Fruit fly (Drosophila melanogaster) whole organism, larva: ENCODE measurements around the gene CG6041.

Experiments
- noc ChIP-seq: fragments of 200-800 bp; sonication (Bioruptor generic); optimal IDR thresholded peaks from 3 replicates; lab custom pipeline; 2019; ENCODE audit warnings: missing biosample characterization, mild to moderate bottlenecking, missing genetic modification characterization, moderate library complexity

CG6041 gene

DNA sequence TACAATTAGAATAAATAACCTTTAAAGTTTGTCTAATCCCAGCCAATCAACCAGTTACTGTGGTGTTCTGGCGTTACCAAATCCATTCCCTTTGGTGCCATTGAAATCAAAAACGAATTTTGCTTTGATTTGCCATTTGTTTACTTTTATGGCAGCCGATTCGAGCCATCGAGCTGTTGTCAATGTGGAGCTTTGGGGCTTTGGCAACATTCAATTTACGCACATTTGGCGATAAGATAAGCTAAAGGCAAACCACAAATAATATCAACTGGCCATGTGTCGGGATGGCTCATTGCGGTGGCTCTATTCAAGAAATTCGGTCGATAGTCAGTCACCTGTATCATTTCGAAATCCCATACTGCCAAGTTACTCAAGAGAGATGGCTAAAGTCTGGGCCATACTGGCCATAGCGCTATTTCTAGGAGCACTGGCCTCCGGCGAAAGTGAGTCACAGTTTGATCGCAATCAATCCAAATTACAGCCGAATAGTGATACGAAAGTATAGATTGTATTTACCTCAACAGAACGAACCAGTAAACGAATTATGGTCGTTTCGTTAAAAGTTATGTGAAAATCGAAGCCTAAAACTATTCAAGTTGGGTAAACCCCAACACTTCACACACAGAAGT lies at the start of gene CG6041:
Gene CG6041, plus strand, starts transcription at position 291 of the 629 bp plus-strand sequence.
- TF ChIP-seq noc = peak; percentile 30

DNA sequence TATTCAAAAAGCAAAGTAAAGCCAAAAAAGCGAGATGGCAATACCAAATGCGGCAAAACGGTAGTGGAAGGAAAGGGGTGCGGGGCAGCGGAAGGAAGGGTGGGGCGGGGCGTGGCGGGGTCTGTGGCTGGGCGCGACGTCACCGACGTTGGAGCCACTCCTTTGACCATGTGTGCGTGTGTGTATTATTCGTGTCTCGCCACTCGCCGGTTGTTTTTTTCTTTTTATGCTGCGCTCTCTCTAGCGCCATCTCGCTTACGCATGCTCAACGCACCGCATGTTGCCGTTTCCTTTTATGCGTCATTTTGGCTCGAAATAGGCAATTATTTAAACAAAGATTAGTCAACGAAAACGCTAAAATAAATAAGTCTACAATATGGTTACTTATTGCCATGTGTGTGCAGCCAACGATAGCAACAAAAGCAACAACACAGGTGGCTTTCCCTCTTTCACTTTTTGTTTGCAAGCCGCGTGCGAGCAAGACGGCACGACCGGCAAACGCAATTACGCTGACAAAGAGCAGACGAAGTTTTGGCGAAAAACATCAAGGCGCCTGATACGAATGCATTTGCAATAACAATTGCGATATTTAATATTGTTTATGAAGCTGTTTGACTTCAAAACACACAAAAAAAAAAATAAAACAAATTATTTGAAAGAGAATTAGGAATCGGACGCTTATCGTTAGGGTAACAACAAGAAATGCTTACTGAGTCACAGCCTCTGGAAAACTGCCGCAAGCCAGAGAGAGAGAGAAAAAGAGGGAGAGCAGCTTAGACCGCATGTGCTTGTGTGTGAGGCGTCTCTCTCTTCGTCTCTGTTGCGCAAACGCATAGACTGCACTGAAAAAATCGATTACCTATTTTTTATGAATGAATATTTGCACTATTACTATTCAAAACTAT lies 48.5 kb upstream of the CG6041 start:
- peak; percentile 16 for TF ChIP-seq noc

DNA sequence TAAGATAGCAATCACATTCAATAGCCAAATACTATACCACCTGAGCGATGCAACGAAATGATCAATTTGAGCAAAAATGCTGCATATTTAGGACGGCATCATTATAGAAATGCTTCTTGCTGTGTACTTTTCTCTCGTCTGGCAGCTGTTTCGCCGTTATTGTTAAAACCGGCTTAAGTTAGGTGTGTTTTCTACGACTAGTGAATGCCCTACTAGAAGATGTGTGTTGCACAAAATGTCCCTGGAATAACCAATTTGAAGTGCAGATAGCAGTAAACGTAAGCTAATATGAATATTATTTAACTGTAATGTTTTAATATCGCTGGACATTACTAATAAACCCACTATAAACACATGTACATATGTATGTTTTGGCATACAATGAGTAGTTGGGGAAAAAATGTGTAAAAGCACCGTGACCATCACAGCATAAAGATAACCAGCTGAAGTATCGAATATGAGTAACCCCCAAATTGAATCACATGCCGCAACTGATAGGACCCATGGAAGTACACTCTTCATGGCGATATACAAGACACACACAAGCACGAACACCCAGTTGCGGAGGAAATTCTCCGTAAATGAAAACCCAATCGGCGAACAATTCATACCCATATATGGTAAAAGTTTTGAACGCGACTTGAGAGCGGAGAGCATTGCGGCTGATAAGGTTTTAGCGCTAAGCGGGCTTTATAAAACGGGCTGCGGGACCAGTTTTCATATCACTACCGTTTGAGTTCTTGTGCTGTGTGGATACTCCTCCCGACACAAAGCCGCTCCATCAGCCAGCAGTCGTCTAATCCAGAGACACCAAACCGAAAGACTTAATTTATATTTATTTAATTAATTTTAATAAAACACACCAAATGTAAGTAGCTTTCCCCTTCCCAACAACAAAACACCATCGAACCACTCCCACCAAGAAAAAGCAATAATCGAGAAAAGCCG lies 47.5 kb upstream of the CG6041 start, which contains the start of gene Act5C:
Gene Act5C, plus strand, starts transcription at position 716 of the 948 bp plus-strand sequence.
- peak; percentile 84 for TF ChIP-seq noc

DNA sequence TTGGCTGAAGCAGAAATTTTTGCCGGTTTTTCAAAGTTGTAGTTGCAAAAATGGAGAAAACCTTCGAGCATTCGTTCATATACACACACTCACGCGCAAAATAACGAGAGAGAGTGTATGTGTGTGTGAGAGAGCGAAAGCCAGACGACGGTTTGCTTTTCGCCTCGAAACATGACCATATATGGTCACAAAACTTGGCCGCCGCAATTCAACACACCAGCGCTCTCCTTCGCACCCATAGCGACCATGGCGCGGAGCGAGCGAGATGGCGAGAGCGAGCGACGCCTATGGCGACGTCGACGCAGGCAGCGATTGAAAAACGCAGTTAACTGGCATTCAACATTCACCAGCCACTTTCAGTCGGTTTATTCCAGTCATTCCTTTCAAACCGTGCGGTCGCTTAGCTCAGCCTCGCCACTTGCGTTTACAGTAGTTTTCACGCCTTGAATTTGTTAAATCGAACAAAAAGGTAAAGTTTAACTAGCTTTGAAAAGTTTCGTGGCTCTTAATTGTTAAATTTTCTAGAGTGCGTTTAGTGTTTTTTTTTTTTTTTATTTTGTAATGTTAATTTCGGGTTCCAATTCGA lies 46.2 kb upstream of the CG6041 start:
- peak; percentile 54 for TF ChIP-seq noc

DNA sequence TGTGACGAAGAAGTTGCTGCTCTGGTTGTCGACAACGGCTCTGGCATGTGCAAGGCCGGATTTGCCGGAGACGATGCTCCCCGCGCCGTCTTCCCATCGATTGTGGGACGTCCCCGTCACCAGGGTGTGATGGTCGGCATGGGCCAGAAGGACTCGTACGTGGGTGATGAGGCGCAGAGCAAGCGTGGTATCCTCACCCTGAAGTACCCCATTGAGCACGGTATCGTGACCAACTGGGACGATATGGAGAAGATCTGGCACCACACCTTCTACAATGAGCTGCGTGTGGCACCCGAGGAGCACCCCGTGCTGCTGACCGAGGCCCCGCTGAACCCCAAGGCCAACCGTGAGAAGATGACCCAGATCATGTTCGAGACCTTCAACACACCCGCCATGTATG lies 45.3 kb upstream of the CG6041 start:
- no peak for TF ChIP-seq noc

DNA sequence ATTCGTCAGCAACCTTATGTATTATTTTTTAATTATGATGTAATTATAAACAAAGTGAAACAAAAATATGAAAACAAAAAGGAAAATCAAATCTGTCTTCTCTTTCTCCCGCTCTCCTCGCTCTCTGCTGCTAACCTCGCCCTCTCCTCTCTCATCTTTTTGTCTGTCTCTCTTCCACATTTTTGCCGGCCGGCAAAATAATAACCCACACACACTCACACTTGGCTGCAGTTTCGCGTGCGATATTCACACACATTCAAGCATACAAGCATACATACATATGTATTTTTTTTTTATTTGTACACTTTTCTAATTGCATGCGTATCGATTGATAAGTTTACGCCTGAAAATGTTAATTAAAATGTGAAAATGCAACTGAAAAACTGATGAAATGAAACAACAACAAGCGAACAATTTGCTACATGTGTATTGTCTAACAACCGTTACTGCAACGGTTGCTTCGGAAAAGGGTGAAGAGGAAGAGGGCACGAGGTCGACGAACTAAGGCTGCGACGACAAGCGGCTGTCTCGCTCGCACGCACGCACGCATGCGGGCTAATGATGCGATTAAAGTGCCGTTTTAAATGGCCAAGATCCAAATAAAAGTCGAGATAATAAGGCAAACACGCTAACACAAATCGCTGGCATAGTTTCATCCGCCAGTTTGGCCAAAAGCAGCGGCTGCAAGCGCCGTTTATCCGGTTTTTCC lies 43.4 kb upstream of the CG6041 start:
- no peak for TF ChIP-seq noc

DNA sequence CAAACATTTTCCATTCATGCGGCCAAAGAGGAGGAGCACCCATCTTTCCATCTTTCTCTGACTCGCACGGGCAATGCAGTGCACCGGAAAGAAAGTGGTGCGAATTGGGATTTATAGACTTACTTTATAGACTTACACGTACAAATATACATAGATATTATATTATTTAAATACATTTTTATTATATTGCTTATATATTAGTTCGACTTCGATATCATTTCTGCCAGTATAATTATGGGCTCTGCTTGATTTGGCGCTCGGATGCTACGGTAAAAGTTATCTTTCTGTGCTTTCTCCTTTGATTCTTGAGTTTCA lies 42.9 kb upstream of the CG6041 start:
- no peak for TF ChIP-seq noc

DNA sequence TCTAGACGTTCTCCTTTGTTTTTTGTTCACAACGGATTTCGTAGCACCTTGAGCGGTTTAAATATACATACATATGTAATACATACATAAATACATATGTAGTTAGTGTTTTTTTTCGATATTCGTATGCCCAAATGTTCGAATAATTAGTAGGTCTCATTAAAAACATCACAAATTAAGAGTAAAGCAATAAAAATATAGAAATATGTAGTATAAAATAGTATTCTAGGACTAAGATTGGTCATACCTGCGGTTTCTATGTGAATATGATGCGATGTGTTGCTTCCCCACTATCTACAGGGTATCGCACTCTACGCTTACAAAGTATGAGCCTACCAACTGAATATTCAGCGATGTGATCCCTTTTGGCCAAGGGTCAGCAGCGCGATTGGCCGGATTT lies 42.5 kb upstream of the CG6041 start, which contains the start of gene CG4020:
Gene CG4020, plus strand, starts transcription at position 301 of the 400 bp plus-strand sequence.
- TF ChIP-seq noc = no peak

DNA sequence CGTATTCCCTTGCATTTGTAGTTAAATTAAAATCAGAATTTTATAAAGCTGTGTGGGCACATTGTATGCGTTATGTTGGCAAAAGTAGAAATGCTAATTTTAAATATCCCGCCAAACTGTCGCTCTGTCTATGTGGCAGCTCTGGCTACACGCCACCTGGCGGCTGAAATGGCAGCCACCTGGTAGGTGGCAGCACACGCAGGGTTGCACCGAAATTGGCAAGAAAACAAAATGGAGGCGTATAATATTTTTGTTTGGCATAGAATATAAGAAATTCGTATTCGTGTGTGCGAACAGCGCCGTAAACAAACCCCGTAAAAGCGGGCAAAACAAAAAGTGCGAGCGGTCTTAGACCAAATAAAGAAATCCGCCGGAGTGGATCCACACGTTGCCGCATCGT lies 40.0 kb upstream of the CG6041 start, which contains the start of gene CG12236:
Gene CG12236, plus strand, starts transcription at position 220 of the 400 bp plus-strand sequence.
- peak; percentile 13 for TF ChIP-seq noc

DNA sequence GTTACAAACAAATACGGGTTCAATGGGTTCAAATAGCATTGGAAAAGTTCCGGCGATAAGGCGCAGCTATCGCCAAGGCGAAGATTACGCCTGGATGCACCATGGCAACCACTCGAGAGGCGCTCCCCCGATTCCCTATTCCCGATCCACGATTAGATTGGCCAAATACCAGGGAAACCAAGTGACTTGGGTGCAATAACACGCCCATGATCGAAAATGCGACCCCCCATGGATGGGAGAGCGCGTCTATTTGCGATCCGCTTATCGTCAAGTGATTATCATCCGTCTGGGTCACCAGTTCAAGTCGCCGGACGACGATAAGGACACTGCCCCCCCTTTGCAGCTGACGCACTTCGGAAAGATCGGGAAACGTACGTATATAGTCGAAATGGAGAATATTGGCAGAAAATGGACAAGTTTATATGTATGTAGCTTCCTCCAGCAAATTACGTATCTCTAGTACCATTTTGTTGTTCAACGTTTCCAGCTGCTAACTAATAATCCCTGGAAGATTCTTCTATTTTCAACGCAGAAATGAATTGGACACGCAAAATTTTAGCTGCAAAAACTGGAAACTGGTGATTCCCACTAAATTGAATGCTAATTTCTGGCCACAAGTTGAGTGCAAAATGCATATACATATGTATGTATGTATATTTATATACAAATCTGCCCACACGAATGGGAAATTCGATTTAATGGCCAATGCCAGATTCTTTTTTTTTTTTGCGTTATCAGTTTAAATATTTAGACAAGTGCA lies 32.8 kb upstream of the CG6041 start:
- TF ChIP-seq noc = peak; percentile 41

DNA sequence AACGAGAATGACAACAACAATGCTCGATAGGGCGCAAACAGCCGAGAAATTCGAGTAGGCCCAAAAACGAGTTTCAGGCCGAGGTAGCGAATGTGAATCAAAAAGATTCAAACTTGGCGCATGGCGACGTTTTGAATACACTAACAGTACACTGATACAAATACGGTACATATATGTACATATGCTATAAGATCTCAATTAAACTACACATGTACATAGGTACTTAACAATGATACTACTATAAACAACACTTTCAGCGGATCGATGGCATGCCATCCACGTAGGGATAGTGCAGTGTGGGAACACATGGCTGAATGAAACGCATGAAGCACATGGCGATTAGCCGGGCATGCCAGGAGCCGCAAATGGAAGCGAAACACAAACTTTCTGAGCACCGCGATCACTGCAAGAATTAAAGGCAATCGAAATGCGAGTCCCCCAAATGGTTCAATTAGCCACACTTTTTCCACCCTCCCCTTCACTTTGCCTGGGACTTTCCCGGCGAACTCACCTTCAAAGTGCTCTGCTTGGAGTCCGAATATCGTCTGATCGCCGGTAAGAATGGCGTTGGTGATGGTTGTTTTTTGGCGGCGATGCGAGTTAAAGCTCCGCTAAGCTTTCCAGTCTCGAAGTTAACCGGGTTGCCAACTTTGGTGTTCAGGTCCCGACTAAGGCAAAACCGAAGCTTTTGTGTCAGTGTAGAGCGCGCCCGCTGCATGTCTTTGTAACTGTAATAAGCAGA lies 32.0 kb upstream of the CG6041 start:
- TF ChIP-seq noc = peak; percentile 7

DNA sequence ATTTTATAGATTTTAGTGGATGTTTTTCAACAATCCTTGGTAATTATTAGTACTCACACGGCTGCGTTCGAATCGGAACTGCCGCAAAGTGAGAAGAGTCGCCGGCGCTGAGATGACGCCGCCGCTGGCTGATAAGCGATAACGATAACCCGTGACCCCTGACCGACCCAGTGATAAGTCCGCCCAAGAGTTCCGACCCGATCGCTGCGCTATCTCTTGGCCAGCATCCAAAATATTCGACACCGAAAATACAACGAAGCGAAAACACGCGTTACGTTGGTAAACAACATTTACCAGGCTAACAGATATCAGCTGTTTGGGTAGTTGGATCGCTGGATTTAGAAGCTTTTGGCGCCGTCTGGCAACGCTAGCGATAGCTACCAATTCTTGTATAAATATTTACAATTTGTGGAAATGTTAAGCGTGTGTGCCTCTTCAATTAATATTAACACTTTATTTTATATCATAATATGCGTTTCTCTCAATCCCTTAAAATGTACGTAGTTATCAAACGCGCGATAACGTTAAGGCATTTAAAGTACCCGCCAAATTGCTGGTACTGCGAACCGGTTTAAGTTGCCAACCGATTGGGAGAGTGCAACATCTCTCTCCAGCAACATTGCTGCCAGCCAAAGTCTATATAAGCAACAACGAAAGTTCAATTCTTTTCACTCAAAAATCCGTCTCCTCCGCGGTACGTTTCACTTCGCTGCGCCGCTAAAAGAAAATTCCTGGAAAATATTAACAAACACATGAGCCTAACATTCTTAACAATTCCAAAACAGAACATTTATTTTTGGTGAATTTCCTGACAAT lies 31.3 kb upstream of the CG6041 start, which contains the start of the genes Shmt and CG3726:
Gene Shmt, minus strand, starts transcription at position 304 of the 816 bp plus-strand sequence.
Gene CG3726, plus strand, starts transcription at position 604 of the 816 bp plus-strand sequence.
- no peak for TF ChIP-seq noc
